Fruit fly (Drosophila melanogaster): ENCODE measurements around the gene eIF4E3.

DNA sequence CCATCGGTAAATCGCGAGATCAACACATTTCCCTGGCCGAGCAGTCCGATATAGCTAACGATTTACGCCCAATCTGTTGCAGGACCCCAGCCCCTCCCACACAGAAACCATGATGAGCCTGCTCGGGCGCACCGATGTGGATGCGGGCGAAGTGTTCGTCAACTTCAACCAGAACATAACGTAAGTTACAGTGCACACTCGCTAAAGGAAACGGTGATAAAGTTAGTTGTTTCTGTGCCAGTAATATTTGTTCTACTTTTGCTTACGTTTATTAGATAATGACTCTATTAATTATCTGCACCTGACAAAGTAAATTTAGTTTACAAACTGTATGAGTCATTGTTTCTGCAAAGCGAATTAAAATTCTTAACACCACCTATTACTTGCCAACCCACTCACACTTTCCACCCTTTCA, 41.6 kb upstream of the eIF4E3 start:
- no peak for TF ChIP-seq toe (GFP tag; optimal IDR thresholded peaks at IDR 0.05)
- no peak for TF ChIP-seq kay (GFP tag; ENCODE audit: borderline replicate concordance)
- TF ChIP-seq CG7101 (tag; optimal IDR thresholded peaks at IDR 0.05): no peak
- TF ChIP-seq CG11617 (GFP tag; optimal IDR thresholded peaks at IDR 0.05): no peak
- no peak for TF ChIP-seq tj (GFP tag; optimal IDR thresholded peaks at IDR 0.05)
- TF ChIP-seq pad (GFP tag; optimal IDR thresholded peaks at IDR 0.05): no peak

All from whole organism, adult.